Worm (Caenorhabditis elegans): Measurements from ENCODE around the gene Y77E11A.8.

The Y77E11A.8 gene

DNA sequence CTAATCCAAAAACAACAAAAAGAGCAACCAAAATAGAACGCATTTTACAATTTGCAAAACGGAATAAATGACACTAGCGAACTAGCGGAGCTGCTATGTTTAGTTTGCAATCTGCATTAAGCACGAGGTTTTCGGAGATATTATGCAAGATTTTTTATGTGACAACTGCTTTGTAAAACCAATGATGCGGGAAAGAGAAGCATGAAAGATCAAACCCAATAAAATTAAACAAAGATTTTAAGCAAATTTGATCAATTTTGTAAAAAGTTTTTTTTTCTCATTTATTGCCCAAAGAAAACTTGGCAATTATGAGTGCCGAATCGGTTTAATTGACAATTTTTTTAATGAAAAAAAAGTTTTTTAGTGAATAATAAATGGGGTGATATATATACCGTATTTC is at the start of gene Y77E11A.8:
Gene Y77E11A.8 (minus strand): TSS at position 101 of the 400 bp plus-strand sequence.
- TF ChIP-seq ceh-82 (tag; optimal IDR thresholded peaks at IDR 0.05) (no peak), spr-1 (tag; optimal IDR thresholded peaks at IDR 0.05) (no peak), daf-8 (GFP tag; IDR thresholded peaks at IDR 0.05) (no peak), lin-39 (tag; optimal IDR thresholded peaks at IDR 0.05) (no peak), ZK337.2 (GFP tag; IDR thresholded peaks at IDR 0.05) (no peak), php-3 (GFP tag; IDR thresholded peaks at IDR 0.05) (no peak), T26A8.4 (GFP tag; IDR thresholded peaks at IDR 0.05) (no peak), nhr-102 (tag; optimal IDR thresholded peaks at IDR 0.05) (no peak), dve-1 (tag; optimal IDR thresholded peaks at IDR 0.05; ENCODE audit: insufficient read depth) (no peak), R02D3.7 (tag; optimal IDR thresholded peaks at IDR 0.05) (no peak), ztf-7 (tag; optimal IDR thresholded peaks at IDR 0.05) (no peak), nhr-25 (tag; optimal IDR thresholded peaks at IDR 0.05; ENCODE audit: borderline replicate concordance, insufficient read depth) (no peak), zfp-2 (tag; optimal IDR thresholded peaks at IDR 0.05) (no peak), F10B5.3 (tag; optimal IDR thresholded peaks at IDR 0.05) (no peak), madf-5 (GFP tag; IDR thresholded peaks at IDR 0.05) (no peak), rbr-2 (tag; optimal IDR thresholded peaks at IDR 0.05) (no peak), zfp-3 (GFP tag; conservative IDR thresholded peaks at IDR 0.05) (no peak)

DNA sequence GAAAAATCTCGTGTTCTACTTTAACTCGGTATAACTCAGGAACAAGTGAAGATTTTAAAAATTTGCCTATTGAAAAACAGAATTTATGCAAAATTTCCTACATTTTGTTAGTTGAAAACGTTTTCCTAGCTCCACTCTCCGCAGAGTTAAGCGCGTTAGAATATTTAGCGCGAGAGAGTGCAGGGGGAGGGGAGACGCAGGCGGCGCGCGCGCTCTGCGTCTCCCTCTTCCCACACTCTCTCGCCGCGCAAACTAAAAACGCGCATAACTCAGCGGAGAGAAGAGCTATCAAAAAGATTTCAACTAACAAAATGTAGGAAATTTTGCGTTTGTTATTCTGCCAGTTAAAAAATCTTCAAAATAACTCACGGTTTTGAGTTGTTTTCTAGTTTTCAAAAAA is 47.3 kb upstream of the Y77E11A.8 start:
- TF ChIP-seq snpc-4 (tag; optimal IDR thresholded peaks at IDR 0.05) (no peak), set-16 (GFP tag; IDR thresholded peaks at IDR 0.05) (peak; percentile 36; the same call in 1 of the 2 replicates)

DNA sequence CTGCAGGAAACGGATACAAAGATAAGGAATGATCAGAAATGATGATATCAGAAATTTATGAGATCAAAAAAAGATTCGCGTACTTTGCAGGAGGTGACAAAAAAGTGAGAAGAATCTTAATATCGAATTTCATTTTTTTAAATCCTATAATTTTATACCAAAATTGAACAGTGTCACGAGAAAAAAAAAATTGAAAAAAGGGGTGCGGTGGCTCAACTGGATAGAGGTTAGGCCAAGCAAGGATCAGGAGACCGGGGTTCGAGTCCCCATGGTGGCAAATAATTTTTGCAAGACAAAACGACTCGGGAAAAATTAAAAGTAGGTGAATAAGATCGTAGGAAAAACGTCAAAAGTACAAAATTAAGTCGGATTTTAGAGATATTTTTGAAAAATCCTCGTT is 45.5 kb upstream of the Y77E11A.8 start:
- TF ChIP-seq mdt-29 (GFP tag; IDR thresholded peaks at IDR 0.05) (no peak), dve-1 (tag; optimal IDR thresholded peaks at IDR 0.05; ENCODE audit: insufficient read depth) (no peak), F10B5.3 (tag; optimal IDR thresholded peaks at IDR 0.05) (no peak), lin-38 (GFP tag; IDR thresholded peaks at IDR 0.05) (no peak), ZK546.5 (tag; optimal IDR thresholded peaks at IDR 0.05) (no peak), egl-43 (GFP tag; IDR thresholded peaks at IDR 0.05) (no peak), Y48G9A.11 (GFP tag; IDR thresholded peaks at IDR 0.05) (0 out of 2 replicates have a peak, but pooled peaks have one; percentile 14), php-3 (GFP tag; IDR thresholded peaks at IDR 0.05) (no peak), D1046.2 (GFP tag; IDR thresholded peaks at IDR 0.05) (no peak), nhr-28 (tag; optimal IDR thresholded peaks at IDR 0.05) (peak; percentile 72), ceh-20 (GFP tag; IDR thresholded peaks at IDR 0.05) (no peak), pha-4 (GFP tag; IDR thresholded peaks at IDR 0.05) (no peak), pha-4 (tag; optimal IDR thresholded peaks at IDR 0.05) (no peak)

DNA sequence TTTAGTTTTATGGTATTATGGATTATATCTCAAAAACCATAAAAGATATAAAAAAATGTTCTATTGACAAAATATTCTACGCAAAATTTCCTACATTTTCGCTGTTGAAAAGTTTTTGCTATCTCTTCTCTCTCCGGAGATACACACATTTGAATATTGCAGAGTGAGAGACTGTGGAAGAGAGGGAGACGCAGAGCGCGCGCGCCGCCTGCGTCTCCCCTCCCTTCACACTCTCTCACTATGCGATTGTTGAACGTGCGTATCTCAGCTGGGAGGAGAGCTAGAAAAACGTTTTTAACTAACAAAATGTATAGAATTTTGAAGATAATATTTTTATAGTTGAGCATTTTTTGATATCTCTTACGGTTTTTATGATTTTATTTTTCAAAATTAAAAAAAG is 44.2 kb upstream of the Y77E11A.8 start:
- peak; percentile 97 for TF ChIP-seq aha-1 (tag)
- no peak for TF ChIP-seq lin-29 (GFP tag; IDR thresholded peaks at IDR 0.05)

DNA sequence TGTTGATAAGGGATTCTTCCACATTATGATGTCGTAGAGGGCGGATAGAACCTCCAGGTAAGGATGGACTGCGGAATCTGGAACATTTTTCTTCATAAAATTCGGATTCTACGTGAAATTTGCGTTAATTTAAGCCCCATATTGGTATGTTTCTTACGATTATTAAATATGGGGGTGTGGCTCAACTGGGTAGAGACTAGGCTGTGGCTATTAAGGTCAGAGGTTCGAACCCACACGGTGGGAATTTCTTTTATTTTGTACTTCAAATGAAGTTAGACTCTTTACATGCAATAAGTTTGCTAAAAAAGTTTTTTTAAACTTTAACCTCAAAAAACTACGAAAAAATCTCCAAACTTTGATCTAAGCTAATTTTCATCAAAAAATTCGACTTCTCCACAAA is 40.6 kb upstream of the Y77E11A.8 start:
- TF ChIP-seq unc-62 (GFP tag; optimal IDR thresholded peaks at IDR 0.05 in 1 of 2): peak in 1 of 2 experiments; percentile 36
- TF ChIP-seq unc-62 (tag; optimal IDR thresholded peaks at IDR 0.05): no peak
- no peak for TF ChIP-seq F37D6.2 (tag; optimal IDR thresholded peaks at IDR 0.05)
- no peak for TF ChIP-seq snpc-4 (tag; optimal IDR thresholded peaks at IDR 0.05)
- TF ChIP-seq lin-38 (GFP tag; IDR thresholded peaks at IDR 0.05): no peak
- TF ChIP-seq F10B5.3 (tag; optimal IDR thresholded peaks at IDR 0.05): no peak
- no peak for TF ChIP-seq sdz-12 (GFP tag; optimal IDR thresholded peaks at IDR 0.05)
- peak; percentile 85 for TF ChIP-seq aha-1 (tag)
- TF ChIP-seq R02D3.7 (tag; optimal IDR thresholded peaks at IDR 0.05): no peak
- 0 out of 4 replicates have a peak, but pooled peaks of 1 of the 2 experiments have one; percentile 27 for TF ChIP-seq madf-5 (GFP tag; IDR thresholded peaks at IDR 0.05)
- no peak for TF ChIP-seq Y48G9A.11 (GFP tag; IDR thresholded peaks at IDR 0.05)
- TF ChIP-seq ceh-28 (tag; optimal IDR thresholded peaks at IDR 0.05): no peak
- no peak for TF ChIP-seq D1046.2 (GFP tag; IDR thresholded peaks at IDR 0.05)
- no peak for TF ChIP-seq nhr-11 (tag; optimal IDR thresholded peaks at IDR 0.05)
- no peak for TF ChIP-seq tag-97 (GFP tag; IDR thresholded peaks at IDR 0.05)
- no peak for TF ChIP-seq ama-1 (optimal IDR thresholded peaks at IDR 0.05)
- no peak for TF ChIP-seq ceh-20 (GFP tag; IDR thresholded peaks at IDR 0.05)
- no peak for TF ChIP-seq attf-4 (tag; optimal IDR thresholded peaks at IDR 0.05)
- no peak for TF ChIP-seq daf-19 (GFP tag; conservative IDR thresholded peaks at IDR 0.05)

Measured in whole organism, L4 larva.